Fruit fly (Drosophila melanogaster): ENCODE measurements around the gene Ttc1.

dm6 chr3R:16454192-16454591 is 11.4 kb upstream of the Ttc1 start, which contains the start of gene CG10405:
- TF ChIP-seq Sox15 (GFP tag; optimal IDR thresholded peaks at IDR 0.05), result no peak
- TF ChIP-seq lz (GFP tag; optimal IDR thresholded peaks at IDR 0.05), result no peak
- no peak for TF ChIP-seq svp (GFP tag)
- TF ChIP-seq Eip93F (GFP tag; optimal IDR thresholded peaks at IDR 0.05), result no peak
- TF ChIP-seq CG16779 (tag; optimal IDR thresholded peaks at IDR 0.05), result no peak
- TF ChIP-seq Smox (GFP tag; optimal IDR thresholded peaks at IDR 0.05), result no peak
- no peak for TF ChIP-seq CG11762 (GFP tag; optimal IDR thresholded peaks at IDR 0.05; ENCODE audit: insufficient read depth)
- no peak for TF ChIP-seq Blimp-1 (GFP tag; optimal IDR thresholded peaks at IDR 0.05)
- TF ChIP-seq CG8632 (GFP tag; optimal IDR thresholded peaks at IDR 0.05), result no peak
- TF ChIP-seq fd85E (GFP tag; optimal IDR thresholded peaks at IDR 0.05), result no peak
- no peak for TF ChIP-seq topi (GFP tag; optimal IDR thresholded peaks at IDR 0.05)
- TF ChIP-seq Sox102F (GFP tag; optimal IDR thresholded peaks at IDR 0.05), result no peak
